Fruit fly (Drosophila melanogaster) whole organism, pupa: ENCODE results near the gene CG31097.

Source experiments
- CG10348 ChIP-seq: fragments of 200-800 bp; sonication (Bioruptor generic); IDR thresholded peaks from 2 replicates; pipeline ENCODE4 v1.3.6; 2022; ENCODE audit warnings: missing biosample characterization, missing genetic modification characterization
- CG12605 ChIP-seq: fragments of 200-800 bp; sonication (Bioruptor generic); IDR thresholded peaks from 2 replicates; pipeline ENCODE4 v1.3.6; 2022; ENCODE audit warnings: missing biosample characterization, missing genetic modification characterization
- CG13204 ChIP-seq: fragments of 200-800 bp; sonication (Bioruptor generic); optimal IDR thresholded peaks from 2 replicates; lab custom pipeline; 2018; ENCODE audit warnings: missing biosample characterization, mild to moderate bottlenecking, missing genetic modification characterization, moderate library complexity
- CG14655 ChIP-seq: fragments of 200-800 bp; sonication (Bioruptor generic); optimal IDR thresholded peaks from 3 replicates; lab custom pipeline; 2017; ENCODE audit warnings: mild to moderate bottlenecking, missing biosample characterization, missing genetic modification reagents, missing genetic modification characterization
- CG15710 ChIP-seq: fragments of 200-800 bp; sonication (Bioruptor generic); optimal IDR thresholded peaks from 2 replicates; lab custom pipeline; 2018; ENCODE audit warnings: missing biosample characterization, mild to moderate bottlenecking, missing genetic modification characterization, moderate library complexity
- CG17806 ChIP-seq: fragments of 200-800 bp; sonication (Bioruptor generic); optimal IDR thresholded peaks from 2 replicates; lab custom pipeline; 2018; ENCODE audit warnings: missing biosample characterization, mild to moderate bottlenecking, missing genetic modification characterization, moderate library complexity
- CG32121 ChIP-seq: fragments of 200-800 bp; sonication (Bioruptor generic); IDR thresholded peaks from 2 replicates; pipeline ENCODE4 v1.3.6; 2022; ENCODE audit warnings: missing biosample characterization, missing genetic modification characterization
- CG34367 ChIP-seq: fragments of 200-800 bp; sonication (Bioruptor generic); optimal IDR thresholded peaks from 2 replicates; lab custom pipeline; 2018; ENCODE audit warnings: missing biosample characterization, mild to moderate bottlenecking, missing genetic modification characterization
- CG4496 ChIP-seq: fragments of 200-800 bp; sonication (Bioruptor generic); IDR thresholded peaks from 3 replicates; pipeline ENCODE4 v1.3.6; 2022; ENCODE audit warnings: missing biosample characterization, missing genetic modification characterization
- CG8159 ChIP-seq: fragments of 200-800 bp; sonication (Bioruptor generic); optimal IDR thresholded peaks from 3 replicates; lab custom pipeline; 2018; ENCODE audit warnings: missing biosample characterization, mild to moderate bottlenecking, missing genetic modification characterization, moderate library complexity
- CG8301 ChIP-seq: fragments of 200-800 bp; sonication (Bioruptor generic); optimal IDR thresholded peaks from 2 replicates; lab custom pipeline; 2018; ENCODE audit warnings: missing biosample characterization, mild to moderate bottlenecking, missing genetic modification characterization
- CG9948 ChIP-seq: fragments of 200-800 bp; sonication (Bioruptor generic); optimal IDR thresholded peaks from 2 replicates; lab custom pipeline; 2018; ENCODE audit warnings: missing biosample characterization, mild to moderate bottlenecking, missing genetic modification characterization, moderate library complexity
- D1 ChIP-seq: fragments of 200-800 bp; sonication (Bioruptor generic); optimal IDR thresholded peaks from 2 replicates; lab custom pipeline; 2018; ENCODE audit warnings: missing biosample characterization, mild to moderate bottlenecking, missing genetic modification characterization, moderate library complexity
- EcR ChIP-seq: fragments of 200-800 bp; sonication (Bioruptor generic); optimal IDR thresholded peaks from 3 replicates; lab custom pipeline; 2019; ENCODE audit warnings: missing biosample characterization, missing genetic modification characterization, mild to moderate bottlenecking, moderate library complexity, missing genetic modification reagents
- Ets98B ChIP-seq: fragments of 200-800 bp; sonication (Bioruptor generic); IDR thresholded peaks from 2 replicates; pipeline ENCODE4 v1.3.6; 2022; ENCODE audit warnings: missing biosample characterization, missing genetic modification characterization
- Pif1A ChIP-seq: fragments of 200-800 bp; sonication (Bioruptor generic); optimal IDR thresholded peaks from 3 replicates; lab custom pipeline; 2016; ENCODE audit warnings: missing biosample characterization, missing genetic modification characterization
- Pif1B ChIP-seq: fragments of 200-800 bp; sonication (Bioruptor generic); optimal IDR thresholded peaks from 3 replicates; lab custom pipeline; 2016; ENCODE audit warnings: missing biosample characterization, missing genetic modification characterization
- Snoo ChIP-seq: fragments of 200-800 bp; sonication (Bioruptor generic); optimal IDR thresholded peaks from 3 replicates; lab custom pipeline; 2017; ENCODE audit warnings: missing biosample characterization, mild to moderate bottlenecking, missing genetic modification characterization, inconsistent platforms
- fd96Ca ChIP-seq: fragments of 200-800 bp; sonication (Bioruptor generic); IDR thresholded peaks from 3 replicates; pipeline ENCODE4 v1.3.6; 2022; ENCODE audit warnings: missing biosample characterization, missing genetic modification characterization
- gl ChIP-seq: fragments of 200-800 bp; sonication (Bioruptor generic); optimal IDR thresholded peaks from 2 replicates; lab custom pipeline; 2018; ENCODE audit warnings: missing biosample characterization, mild to moderate bottlenecking, missing genetic modification characterization
- rn ChIP-seq: fragments of 200-800 bp; sonication (Bioruptor generic); IDR thresholded peaks from 2 replicates; pipeline ENCODE4 v1.3.6; 2022; ENCODE audit warnings: missing biosample characterization, missing genetic modification characterization

CG31097 gene

dm6 chr3R:25277112-25277511 lies 20.5 kb downstream of the CG31097 start, which contains the start of gene CG10513:
TSS of gene CG10513 (minus strand) at chr3R:25277212.
- TF ChIP-seq CG34367 (tag; lab: Kevin White, UChicago) (no peak), CG13204 (GFP tag; lab: Kevin White, UChicago) (no peak), CG32121 (no peak), Pif1B (no peak), Snoo (tag; lab: Kevin White, UChicago) (no peak), CG10348 (GFP tag; lab: Robert Waterston, UW) (no peak), CG15710 (tag; lab: Kevin White, UChicago) (no peak), EcR (GFP tag; lab: Kevin White, UChicago) (no peak), CG17806 (tag; lab: Kevin White, UChicago) (no peak), Ets98B (GFP tag; lab: Robert Waterston, UW) (no peak)

- TF ChIP-seq D1 (tag; lab: Kevin White, UChicago) (no peak), CG34367 (tag; lab: Kevin White, UChicago) (no peak), rn (no peak), Pif1B (no peak), gl (tag; lab: Kevin White, UChicago) (no peak), CG12605 (GFP tag; lab: Robert Waterston, UW) (no peak), CG9948 (no peak), CG8301 (tag; lab: Kevin White, UChicago) (no peak)
Observed at dm6 chr3R:25275276-25275675, 22.3 kb downstream of the CG31097 start.

dm6 chr3R:25273537-25273936 lies 24.0 kb downstream of the CG31097 start, which contains the start of gene CG11878:
TSS of gene CG11878 (plus strand) at chr3R:25273837.
- TF ChIP-seq CG15710 (tag; lab: Kevin White, UChicago) (no peak), CG4496 (GFP tag; lab: Robert Waterston, UW) (no peak), CG32121 (no peak), CG17806 (tag; lab: Kevin White, UChicago) (no peak), CG14655 (GFP tag; lab: Kevin White, UChicago) (no peak), CG13204 (GFP tag; lab: Kevin White, UChicago) (no peak), CG12605 (GFP tag; lab: Robert Waterston, UW) (no peak), Snoo (tag; lab: Kevin White, UChicago) (no peak), CG8301 (tag; lab: Kevin White, UChicago) (no peak), rn (no peak), fd96Ca (GFP tag; lab: Robert Waterston, UW) (no peak), CG10348 (GFP tag; lab: Robert Waterston, UW) (no peak)

- TF ChIP-seq CG14655 (GFP tag; lab: Kevin White, UChicago) (no peak), CG12605 (GFP tag; lab: Robert Waterston, UW) (no peak), EcR (GFP tag; lab: Kevin White, UChicago) (no peak), Pif1A (no peak), gl (tag; lab: Kevin White, UChicago) (no peak), Pif1B (no peak), CG10348 (GFP tag; lab: Robert Waterston, UW) (no peak)
- TF ChIP-seq, all 21 proteins: peak for 0
Observed at dm6 chr3R:25269909-25270308, 27.7 kb downstream of the CG31097 start, which contains the start of the genes CG11889 and CG11891. TSS of gene CG11889 (plus strand) at chr3R:25270209. TSS of gene CG11891 (plus strand) at chr3R:25270209.

- TF ChIP-seq CG32121 (no peak), Pif1A (no peak)
- TF ChIP-seq, all 21 proteins: peak for 0
Observed at dm6 chr3R:25266751-25267150, 30.8 kb downstream of the CG31097 start.

dm6 chr3R:25265589-25266201 lies 31.9 kb downstream of the CG31097 start, which contains the start of the genes GlnRS and RIOK2:
TSS of gene GlnRS (minus strand) at chr3R:25265721.
TSS of gene RIOK2 (plus strand) at chr3R:25265844.
- peak; percentile 51; the same call in 1 of the 2 replicates for TF ChIP-seq CG12605 (GFP tag; lab: Robert Waterston, UW)
- TF ChIP-seq EcR (GFP tag; lab: Kevin White, UChicago) = no peak

- peak; percentile 34 for TF ChIP-seq Snoo (tag; lab: Kevin White, UChicago)
- peak; percentile 49 for TF ChIP-seq CG9948
- no peak for TF ChIP-seq CG12605 (GFP tag; lab: Robert Waterston, UW)
- peak; percentile 46; the same call in 1 of the 2 replicates for TF ChIP-seq CG10348 (GFP tag; lab: Robert Waterston, UW)
- peak; percentile 75 for TF ChIP-seq CG32121
- peak; percentile 53 for TF ChIP-seq CG17806 (tag; lab: Kevin White, UChicago)
- no peak for TF ChIP-seq CG8301 (tag; lab: Kevin White, UChicago)
- no peak for TF ChIP-seq CG13204 (GFP tag; lab: Kevin White, UChicago)
- TF ChIP-seq CG4496 (GFP tag; lab: Robert Waterston, UW) = peak; percentile 82
- TF ChIP-seq gl (tag; lab: Kevin White, UChicago) = no peak
- peak; percentile 62 for TF ChIP-seq Ets98B (GFP tag; lab: Robert Waterston, UW)
- no peak for TF ChIP-seq Pif1A
- TF ChIP-seq CG8159 (tag; lab: Kevin White, UChicago) = no peak
- TF ChIP-seq CG34367 (tag; lab: Kevin White, UChicago) = peak; percentile 39
- TF ChIP-seq EcR (GFP tag; lab: Kevin White, UChicago) = peak; percentile 81
- TF ChIP-seq CG15710 (tag; lab: Kevin White, UChicago) = peak; percentile 48
- no peak for TF ChIP-seq D1 (tag; lab: Kevin White, UChicago)
- TF ChIP-seq fd96Ca (GFP tag; lab: Robert Waterston, UW) = peak; percentile 64; the same call in 2 of the 3 replicates
Observed at dm6 chr3R:25262322-25262761, 35.2 kb downstream of the CG31097 start, which contains the start of the genes Kdsr and CG11858. TSS of gene Kdsr (minus strand) at chr3R:25262498. TSS of gene CG11858 (plus strand) at chr3R:25262741.
